Worm (Caenorhabditis elegans) whole organism, young adult: ENCODE measurements around the gene myo-6.

Source experiments
- C17E4.6 ChIP-seq: fragments of 200-800 bp; sonication (Bioruptor generic); IDR thresholded peaks from 2 replicates; pipeline ENCODE4 v1.3.6; 2022; ENCODE audit warnings: missing genetic modification reagents, missing genetic modification characterization, missing compliant biosample characterization
- D2030.7 ChIP-seq: fragments of 200-800 bp; sonication (Bioruptor generic); IDR thresholded peaks from 2 replicates; pipeline ENCODE4 v1.3.6; 2022; ENCODE audit warnings: missing genetic modification reagents, missing genetic modification characterization, missing compliant biosample characterization
- attf-6 ChIP-seq: fragments of 200-800 bp; sonication (Bioruptor generic); IDR thresholded peaks from 2 replicates; pipeline ENCODE4 v1.3.6; 2022; ENCODE audit warnings: missing genetic modification reagents, missing genetic modification characterization, missing compliant biosample characterization
- ets-4 ChIP-seq: fragments of 200-800 bp; sonication (Bioruptor generic); optimal IDR thresholded peaks from 2 replicates; lab custom pipeline; 2018; ENCODE audit warnings: mild to moderate bottlenecking, missing genetic modification characterization, missing compliant biosample characterization
- hlh-26 ChIP-seq: fragments of 200-800 bp; sonication (Bioruptor generic); conservative IDR thresholded peaks from 2 replicates; pipeline ENCODE4 v1.3.6; 2022; ENCODE audit warnings: missing genetic modification reagents, missing genetic modification characterization, missing compliant biosample characterization
- madf-6 ChIP-seq: fragments of 200-800 bp; sonication (Bioruptor generic); IDR thresholded peaks from 2 replicates; pipeline ENCODE4 v1.3.6; 2022; ENCODE audit warnings: missing genetic modification reagents, missing genetic modification characterization, missing compliant biosample characterization
- pha-4 ChIP-seq: fragments of 150-350 bp; sonication (generic microtip); optimal IDR thresholded peaks from 2 replicates; lab custom pipeline; 2014; ENCODE audit warnings: missing biosample characterization, missing genetic modification reagents, missing genetic modification characterization
- sea-2 ChIP-seq: fragments of 200-800 bp; sonication (Bioruptor generic); IDR thresholded peaks from 2 replicates; pipeline ENCODE4 v1.3.6; 2022; ENCODE audit warnings: missing genetic modification characterization, missing compliant biosample characterization
- ztf-18 ChIP-seq: sonication (generic microtip); optimal IDR thresholded peaks from 2 replicates; lab custom pipeline; 2016; ENCODE audit warnings: missing genotype, mild to moderate bottlenecking, missing genetic modification characterization, missing compliant biosample characterization
- ztf-25 ChIP-seq: fragments of 200-800 bp; sonication (Bioruptor generic); IDR thresholded peaks from 2 replicates; pipeline ENCODE4 v1.3.6; 2022; ENCODE audit warnings: missing genetic modification reagents, missing genetic modification characterization, missing compliant biosample characterization

ce11 chrIII:13464493-13465362 lies 55.1 kb downstream of the myo-6 start, which contains the start of gene kel-3:
- peak; percentile 96 for TF ChIP-seq ets-4
- TF ChIP-seq ztf-18 (tag; lab: Kevin White, UChicago): peak; percentile 85
- peak; percentile 91 for TF ChIP-seq D2030.7 (GFP tag; lab: Robert Waterston, UW)
- peak; percentile 66; the same call in 1 of the 2 replicates for TF ChIP-seq sea-2
- TF ChIP-seq pha-4: peak; percentile 72
- no peak for TF ChIP-seq hlh-26 (GFP tag; lab: Robert Waterston, UW)
- peak; percentile 85 for TF ChIP-seq madf-6 (GFP tag; lab: Robert Waterston, UW)
- peak; percentile 81 for TF ChIP-seq C17E4.6 (GFP tag; lab: Robert Waterston, UW)
- TF ChIP-seq ztf-25 (GFP tag; lab: Robert Waterston, UW): peak; percentile 80
- TF ChIP-seq attf-6: peak; percentile 87
